Fruit fly (Drosophila melanogaster) whole organism, adult: ENCODE results near the gene Ns4.

ENCODE experiments used
- CG11617 ChIP-seq: fragments of 200-800 bp; sonication (Bioruptor generic); optimal IDR thresholded peaks from 2 replicates; lab custom pipeline; 2017; ENCODE audit warnings: mild to moderate bottlenecking, missing biosample characterization, missing genetic modification reagents, missing genetic modification characterization
- CG14711 ChIP-seq: fragments of 200-800 bp; sonication (Bioruptor generic); optimal IDR thresholded peaks from 2 replicates; lab custom pipeline; 2018; ENCODE audit warnings: missing biosample characterization, mild to moderate bottlenecking, missing genetic modification characterization, moderate library complexity
- CG33017 ChIP-seq: fragments of 200-800 bp; sonication (Bioruptor generic); optimal IDR thresholded peaks from 2 replicates; lab custom pipeline; 2018; ENCODE audit warnings: missing biosample characterization, mild to moderate bottlenecking, missing genetic modification characterization, moderate library complexity
- CG5204 ChIP-seq: fragments of 200-800 bp; sonication (Bioruptor generic); optimal IDR thresholded peaks from 2 replicates; lab custom pipeline; 2016; ENCODE audit warnings: missing biosample characterization, missing genetic modification characterization
- CG7045 ChIP-seq: fragments of 200-800 bp; sonication (Bioruptor generic); optimal IDR thresholded peaks from 2 replicates; lab custom pipeline; 2017; ENCODE audit warnings: missing biosample characterization, mild to moderate bottlenecking, missing genetic modification characterization
- CG7101 ChIP-seq: fragments of 200-800 bp; sonication (Bioruptor generic); optimal IDR thresholded peaks from 2 replicates; lab custom pipeline; 2018; ENCODE audit warnings: missing biosample characterization, mild to moderate bottlenecking, missing genetic modification characterization, moderate library complexity
- Clk ChIP-seq: fragments of 200-800 bp; sonication (Bioruptor generic); optimal IDR thresholded peaks from 2 replicates; lab custom pipeline; 2017; ENCODE audit warnings: missing biosample characterization, missing genetic modification characterization
- Mnt ChIP-seq: fragments of 200-800 bp; sonication (Bioruptor generic); optimal IDR thresholded peaks from 2 replicates; lab custom pipeline; 2016; ENCODE audit warnings: missing biosample characterization, mild to moderate bottlenecking, missing genetic modification characterization
- bab1 ChIP-seq: fragments of 200-800 bp; sonication (Bioruptor generic); optimal IDR thresholded peaks from 3 replicates; lab custom pipeline; 2019; ENCODE audit warnings: missing biosample characterization, mild to moderate bottlenecking, missing genetic modification characterization, moderate library complexity
- cic ChIP-seq: fragments of 200-800 bp; sonication (Bioruptor generic); optimal IDR thresholded peaks from 2 replicates; lab custom pipeline; 2017; ENCODE audit warnings: missing biosample characterization, mild to moderate bottlenecking, missing genetic modification characterization, moderate library complexity
- kay ChIP-seq: fragments of 200-800 bp; sonication (Bioruptor generic); peaks from one replicate; lab custom pipeline; 2016; ENCODE audit warnings: missing biosample characterization, missing genetic modification characterization, borderline replicate concordance

- TF ChIP-seq CG33017 (tag; lab: Kevin White, UChicago) (no peak), CG7045 (GFP tag; lab: Kevin White, UChicago) (no peak), CG14711 (no peak), cic (GFP tag; lab: Kevin White, UChicago) (no peak), CG7101 (tag; lab: Kevin White, UChicago) (no peak), Mnt (GFP tag; lab: Kevin White, UChicago) (no peak), Clk (GFP tag; lab: Kevin White, UChicago) (no peak), CG5204 (GFP tag; lab: Kevin White, UChicago) (no peak), bab1 (no peak), kay (no peak), CG11617 (no peak)
Measured at dm6 chr2L:20734687-20735088, 17.6 kb upstream of the Ns4 start.
